Worm (Caenorhabditis elegans): ENCODE results near the gene Y54G2A.57.

The Y54G2A.57 gene

DNA sequence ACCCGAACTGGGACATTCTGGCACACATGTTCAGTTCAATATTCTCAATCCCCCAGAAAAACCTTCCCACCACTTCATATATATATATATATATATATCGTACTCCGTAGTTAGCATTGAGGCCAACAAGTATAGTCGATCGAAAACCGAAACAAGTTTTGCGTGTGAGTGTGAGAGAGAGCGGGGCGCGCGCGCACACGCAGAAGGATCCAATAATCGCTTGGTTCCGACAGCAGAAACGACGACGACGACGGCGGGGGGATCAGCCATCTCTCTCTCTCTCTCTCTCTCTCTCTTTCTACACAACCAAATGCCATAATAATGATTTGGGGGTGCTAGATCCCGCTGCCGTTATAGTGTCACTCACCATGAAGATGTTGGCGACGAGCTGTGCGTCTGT is 25.1 kb downstream of the Y54G2A.57 start:
- TF ChIP-seq ets-7 (tag; optimal IDR thresholded peaks at IDR 0.05) (no peak), tra-4 (tag; optimal IDR thresholded peaks at IDR 0.05) (no peak), hmg-4 (GFP tag; optimal IDR thresholded peaks at IDR 0.05) (no peak), F13C5.2 (tag; optimal IDR thresholded peaks at IDR 0.05) (no peak), pes-1 (GFP tag; IDR thresholded peaks at IDR 0.05) (no peak), sea-1 (GFP tag; conservative IDR thresholded peaks at IDR 0.05) (no peak), hmbx-1 (tag; optimal IDR thresholded peaks at IDR 0.05) (no peak), flt-1 (GFP tag; IDR thresholded peaks at IDR 0.05) (no peak), B0310.2 (tag; optimal IDR thresholded peaks at IDR 0.05) (no peak), ceh-13 (GFP tag; optimal IDR thresholded peaks at IDR 0.05) (no peak), scrt-1 (GFP tag; IDR thresholded peaks at IDR 0.05) (no peak), hnd-1 (tag; optimal IDR thresholded peaks at IDR 0.05) (no peak), tbx-37 (GFP tag; conservative IDR thresholded peaks at IDR 0.05) (no peak), ceh-36 (tag; optimal IDR thresholded peaks at IDR 0.05) (no peak), aly-1 (tag; optimal IDR thresholded peaks at IDR 0.05) (no peak), ama-1 (optimal IDR thresholded peaks at IDR 0.05) (no peak), tbx-11 (GFP tag; IDR thresholded peaks at IDR 0.05) (no peak)

DNA sequence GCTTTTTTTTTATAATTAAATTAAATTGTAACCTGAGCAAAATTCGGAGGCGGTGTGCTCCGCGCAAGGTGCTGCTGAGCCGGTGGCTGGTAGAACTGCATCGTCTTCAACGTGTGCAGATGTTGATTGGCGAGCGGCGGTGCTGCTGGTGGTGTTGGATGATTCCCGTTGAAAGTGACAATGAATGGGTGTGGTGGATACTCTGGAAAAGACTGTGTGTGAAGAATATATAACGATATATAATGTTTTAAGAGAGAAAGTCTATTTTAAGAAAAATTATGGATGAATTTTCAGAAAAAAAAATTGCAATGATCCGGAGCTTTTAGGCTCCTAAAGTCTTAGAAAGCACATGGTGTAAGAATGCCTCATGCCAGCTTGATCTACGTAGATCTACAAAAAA is 25.6 kb downstream of the Y54G2A.57 start, which contains the start of gene Y54G2A.26:
Y54G2A.26 (minus strand) TSS at position 101 of the 400 bp plus-strand sequence.
- TF ChIP-seq tbx-37 (GFP tag; conservative IDR thresholded peaks at IDR 0.05) (no peak), scrt-1 (GFP tag; IDR thresholded peaks at IDR 0.05) (no peak), ceh-13 (GFP tag; optimal IDR thresholded peaks at IDR 0.05) (no peak), tbx-11 (GFP tag; IDR thresholded peaks at IDR 0.05) (no peak), hmbx-1 (tag; optimal IDR thresholded peaks at IDR 0.05) (no peak), ceh-36 (tag; optimal IDR thresholded peaks at IDR 0.05) (no peak), B0310.2 (tag; optimal IDR thresholded peaks at IDR 0.05) (no peak), aly-1 (tag; optimal IDR thresholded peaks at IDR 0.05) (no peak), hmg-4 (GFP tag; optimal IDR thresholded peaks at IDR 0.05) (no peak), flt-1 (GFP tag; IDR thresholded peaks at IDR 0.05) (no peak), pes-1 (GFP tag; IDR thresholded peaks at IDR 0.05) (no peak), tra-4 (tag; optimal IDR thresholded peaks at IDR 0.05) (no peak), ama-1 (optimal IDR thresholded peaks at IDR 0.05) (no peak), hnd-1 (tag; optimal IDR thresholded peaks at IDR 0.05) (no peak), sea-1 (GFP tag; conservative IDR thresholded peaks at IDR 0.05) (no peak), F13C5.2 (tag; optimal IDR thresholded peaks at IDR 0.05) (no peak), ets-7 (tag; optimal IDR thresholded peaks at IDR 0.05) (no peak)

DNA sequence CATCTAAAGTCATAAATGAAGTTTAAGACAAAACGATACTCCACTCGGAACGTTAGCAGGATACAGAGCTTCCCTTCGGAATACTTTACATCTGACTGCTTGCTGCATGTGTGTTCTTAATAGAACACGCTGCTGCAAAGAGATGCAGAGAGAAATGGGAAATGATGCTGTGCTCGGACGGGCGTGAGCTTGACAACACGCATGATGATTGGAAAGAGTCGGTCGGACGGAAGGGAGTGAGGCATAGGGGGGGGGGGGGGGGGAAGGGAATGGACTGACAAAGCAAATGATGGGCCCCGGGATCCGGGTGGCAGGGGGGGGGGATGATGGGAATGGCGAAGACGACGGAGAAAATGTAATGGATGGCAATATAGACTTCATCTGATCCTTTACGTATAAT is 27.6 kb downstream of the Y54G2A.57 start:
- TF ChIP-seq sea-1 (GFP tag; conservative IDR thresholded peaks at IDR 0.05) (no peak), hmg-4 (GFP tag; optimal IDR thresholded peaks at IDR 0.05) (peak; percentile 18)

DNA sequence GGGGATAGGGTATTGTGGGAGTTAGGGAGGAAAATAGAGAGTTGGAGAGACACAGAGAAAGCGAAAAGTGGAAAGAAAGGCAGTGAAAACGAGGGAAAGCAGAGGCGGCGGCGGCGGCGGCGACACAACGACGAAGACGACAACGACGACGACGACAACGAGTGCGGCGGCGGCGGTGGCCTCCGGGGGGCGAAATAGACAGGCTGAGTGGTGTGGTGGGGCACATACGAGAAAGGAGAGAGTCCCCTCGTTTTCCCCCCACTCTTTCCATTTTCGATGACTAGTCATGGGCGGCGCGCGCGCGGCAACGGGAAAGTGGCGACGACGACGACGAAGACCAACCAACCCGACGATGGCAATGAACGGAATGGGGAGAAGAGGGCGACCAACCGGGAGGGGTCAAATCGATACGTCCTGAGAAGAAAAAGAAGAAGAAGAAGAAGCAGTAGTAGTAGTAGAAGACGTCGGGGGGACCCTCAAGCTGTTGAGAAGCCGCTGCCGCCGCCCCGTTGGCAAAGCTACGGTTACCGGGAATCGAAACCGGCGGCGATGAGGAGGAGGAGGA is 28.9 kb downstream of the Y54G2A.57 start:
- TF ChIP-seq hmg-4 (GFP tag; optimal IDR thresholded peaks at IDR 0.05) (peak; percentile 39), F13C5.2 (tag; optimal IDR thresholded peaks at IDR 0.05) (peak; percentile 16), aly-1 (tag; optimal IDR thresholded peaks at IDR 0.05) (peak; percentile 67), tbx-37 (GFP tag; conservative IDR thresholded peaks at IDR 0.05) (no peak)

DNA sequence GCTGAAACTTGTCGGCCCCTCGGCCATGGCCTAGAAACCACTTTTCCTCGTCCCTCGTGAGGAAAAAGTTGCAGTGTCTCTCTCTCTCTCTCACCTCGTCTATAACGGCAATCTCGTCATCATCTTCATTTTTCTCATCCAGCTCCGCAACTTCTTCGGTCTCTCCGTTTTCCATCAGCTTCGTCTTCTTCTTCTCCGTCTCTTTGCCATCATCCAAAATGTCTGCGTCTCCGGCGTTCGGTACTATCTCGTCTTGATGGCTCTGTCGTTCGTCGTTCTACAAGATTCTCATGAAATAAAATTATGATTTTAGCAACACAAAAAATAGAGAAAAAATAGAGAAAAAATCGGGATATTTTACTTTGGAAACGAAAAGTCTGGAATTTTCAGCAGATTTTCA is 31.8 kb downstream of the Y54G2A.57 start:
- TF ChIP-seq ceh-13 (GFP tag; optimal IDR thresholded peaks at IDR 0.05) (no peak), hmg-4 (GFP tag; optimal IDR thresholded peaks at IDR 0.05) (no peak), aly-1 (tag; optimal IDR thresholded peaks at IDR 0.05) (no peak), hmbx-1 (tag; optimal IDR thresholded peaks at IDR 0.05) (no peak), tra-4 (tag; optimal IDR thresholded peaks at IDR 0.05) (no peak), F13C5.2 (tag; optimal IDR thresholded peaks at IDR 0.05) (no peak)

DNA sequence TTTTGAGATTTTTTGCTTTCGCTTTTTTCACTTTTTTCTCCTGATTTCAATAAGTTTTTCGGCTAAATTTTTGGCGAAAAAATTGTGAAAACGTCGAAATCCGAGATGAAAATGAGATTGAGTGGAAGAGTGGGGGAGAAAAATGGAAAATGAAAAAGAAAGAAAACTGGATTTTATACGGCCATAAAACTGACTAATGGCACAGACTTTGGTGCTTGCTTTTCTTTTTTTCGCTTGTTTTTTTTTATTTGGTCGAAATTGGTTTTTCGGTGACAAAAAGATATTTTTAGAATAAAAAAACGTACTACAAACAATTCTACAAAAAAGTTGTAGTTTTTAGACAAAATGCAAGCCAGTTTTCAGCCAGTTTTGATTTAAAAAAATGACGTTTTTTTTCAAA is 33.1 kb downstream of the Y54G2A.57 start:
- TF ChIP-seq tra-4 (tag; optimal IDR thresholded peaks at IDR 0.05) (no peak), hmbx-1 (tag; optimal IDR thresholded peaks at IDR 0.05) (no peak), hmg-4 (GFP tag; optimal IDR thresholded peaks at IDR 0.05) (no peak), aly-1 (tag; optimal IDR thresholded peaks at IDR 0.05) (no peak), ceh-36 (tag; optimal IDR thresholded peaks at IDR 0.05) (no peak), sea-1 (GFP tag; conservative IDR thresholded peaks at IDR 0.05) (no peak), ets-7 (tag; optimal IDR thresholded peaks at IDR 0.05) (no peak), scrt-1 (GFP tag; IDR thresholded peaks at IDR 0.05) (no peak), B0310.2 (tag; optimal IDR thresholded peaks at IDR 0.05) (no peak), tbx-11 (GFP tag; IDR thresholded peaks at IDR 0.05) (no peak), tbx-37 (GFP tag; conservative IDR thresholded peaks at IDR 0.05) (no peak), ceh-13 (GFP tag; optimal IDR thresholded peaks at IDR 0.05) (no peak), pes-1 (GFP tag; IDR thresholded peaks at IDR 0.05) (no peak), F13C5.2 (tag; optimal IDR thresholded peaks at IDR 0.05) (no peak), hnd-1 (tag; optimal IDR thresholded peaks at IDR 0.05) (no peak)

DNA sequence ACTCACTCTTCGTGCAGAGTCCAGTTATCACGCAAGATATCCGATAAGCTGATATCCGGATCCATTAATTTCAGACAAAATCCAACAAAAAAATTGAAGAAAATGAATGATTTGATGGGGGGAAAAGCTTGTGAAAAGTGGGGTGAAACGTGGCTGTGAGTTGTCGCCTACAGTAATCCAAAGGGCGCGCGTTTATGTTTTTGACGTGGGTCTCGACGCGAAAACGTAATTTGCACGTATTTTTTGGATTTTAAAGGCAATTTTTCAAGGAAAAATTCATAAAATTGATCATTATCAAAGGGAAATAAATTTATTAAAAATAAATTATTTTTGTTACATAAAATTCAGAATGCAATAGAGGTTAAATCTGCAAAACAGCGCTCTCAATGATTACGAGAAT is 39.1 kb downstream of the Y54G2A.57 start, which contains the start of gene Y54G2A.73:
Y54G2A.73 (minus strand) TSS at position 65 of the 400 bp plus-strand sequence.
- TF ChIP-seq pes-1 (GFP tag; IDR thresholded peaks at IDR 0.05), result no peak
- TF ChIP-seq ets-7 (tag; optimal IDR thresholded peaks at IDR 0.05), result no peak
- no peak for TF ChIP-seq hmbx-1 (tag; optimal IDR thresholded peaks at IDR 0.05)
- no peak for TF ChIP-seq ceh-36 (tag; optimal IDR thresholded peaks at IDR 0.05)
- no peak for TF ChIP-seq sea-1 (GFP tag; conservative IDR thresholded peaks at IDR 0.05)
- TF ChIP-seq tra-4 (tag; optimal IDR thresholded peaks at IDR 0.05), result no peak
- no peak for TF ChIP-seq aly-1 (tag; optimal IDR thresholded peaks at IDR 0.05)
- no peak for TF ChIP-seq hmg-4 (GFP tag; optimal IDR thresholded peaks at IDR 0.05)
- TF ChIP-seq hnd-1 (tag; optimal IDR thresholded peaks at IDR 0.05), result no peak
- no peak for TF ChIP-seq ama-1 (optimal IDR thresholded peaks at IDR 0.05)
- TF ChIP-seq tbx-37 (GFP tag; conservative IDR thresholded peaks at IDR 0.05), result no peak
- TF ChIP-seq tbx-11 (GFP tag; IDR thresholded peaks at IDR 0.05), result no peak
- no peak for TF ChIP-seq B0310.2 (tag; optimal IDR thresholded peaks at IDR 0.05)
- no peak for TF ChIP-seq ceh-13 (GFP tag; optimal IDR thresholded peaks at IDR 0.05)
- no peak for TF ChIP-seq scrt-1 (GFP tag; IDR thresholded peaks at IDR 0.05)
- TF ChIP-seq F13C5.2 (tag; optimal IDR thresholded peaks at IDR 0.05), result no peak
- no peak for TF ChIP-seq flt-1 (GFP tag; IDR thresholded peaks at IDR 0.05)

Measured in whole organism, early embryonic.